Fruit fly (Drosophila melanogaster) whole organism, embryonic: ENCODE results near the gene Tbcd.
A peak's percentile ranks its signal among the peaks of the same experiment; 100 is the strongest.

Experiments used
- C15 ChIP-seq: fragments of 200-800 bp; sonication (Bioruptor generic); IDR thresholded peaks from 3 replicates; pipeline ENCODE4 v1.3.6; 2022; ENCODE audit warnings: missing biosample characterization, missing genetic modification characterization
- CG10565 ChIP-seq: fragments of 200-800 bp; sonication (Bioruptor generic); optimal IDR thresholded peaks from 3 replicates; lab custom pipeline; 2016; ENCODE audit warnings: missing biosample characterization, mild to moderate bottlenecking, missing genetic modification characterization
- CG11560 ChIP-seq: fragments of 200-800 bp; sonication (Bioruptor generic); IDR thresholded peaks from 3 replicates; pipeline ENCODE4 v1.3.6; 2022; ENCODE audit warnings: missing biosample characterization, missing genetic modification characterization
- CG12155 ChIP-seq: fragments of 200-800 bp; sonication (Bioruptor generic); optimal IDR thresholded peaks from 3 replicates; lab custom pipeline; 2016; ENCODE audit warnings: missing biosample characterization, missing genetic modification characterization
- CG1233 ChIP-seq: fragments of 200-800 bp; sonication (Bioruptor generic); optimal IDR thresholded peaks from 4 replicates; lab custom pipeline; 2018; ENCODE audit warnings: missing biosample characterization, mild to moderate bottlenecking, missing genetic modification characterization
- CG13894 ChIP-seq: fragments of 200-800 bp; sonication (Bioruptor generic); optimal IDR thresholded peaks from 3 replicates; lab custom pipeline; 2018; ENCODE audit warnings: missing biosample characterization, mild to moderate bottlenecking, missing genetic modification characterization, moderate library complexity
- CG15073 ChIP-seq: fragments of 200-800 bp; sonication (Bioruptor generic); optimal IDR thresholded peaks from 2 replicates; lab custom pipeline; 2016; ENCODE audit warnings: missing biosample characterization, missing genetic modification characterization
- CG15479 ChIP-seq: fragments of 200-800 bp; sonication (Bioruptor generic); optimal IDR thresholded peaks from 3 replicates; lab custom pipeline; 2019; ENCODE audit warnings: missing biosample characterization, mild to moderate bottlenecking, missing genetic modification characterization, moderate library complexity
- CG16813 ChIP-seq: fragments of 200-800 bp; sonication (Bioruptor generic); IDR thresholded peaks from 3 replicates; pipeline ENCODE4 v1.3.6; 2022; ENCODE audit warnings: missing biosample characterization, missing genetic modification characterization; ENCODE audit not compliant: partially characterized antibody
- CG17612 ChIP-seq: fragments of 200-800 bp; sonication (Bioruptor generic); IDR thresholded peaks from 2 replicates; pipeline ENCODE4 v1.3.6; 2022; ENCODE audit warnings: missing biosample characterization, missing genetic modification characterization
- CG2712 ChIP-seq: fragments of 200-800 bp; optimal IDR thresholded peaks from 3 replicates; lab custom pipeline; 2019; ENCODE audit warnings: missing biosample characterization, mild to moderate bottlenecking, missing genetic modification characterization, moderate library complexity
- CG31441 ChIP-seq: fragments of 200-800 bp; sonication (Bioruptor generic); IDR thresholded peaks from 2 replicates; pipeline ENCODE4 v1.3.6; 2022; ENCODE audit warnings: missing biosample characterization, missing genetic modification characterization
- CG3163 ChIP-seq: fragments of 200-800 bp; sonication (Bioruptor generic); optimal IDR thresholded peaks from 3 replicates; lab custom pipeline; 2016; ENCODE audit warnings: missing biosample characterization, missing genetic modification characterization
- CG32767 ChIP-seq: fragments of 200-800 bp; sonication (Bioruptor generic); IDR thresholded peaks from 2 replicates; pipeline ENCODE4 v1.3.6; 2022; ENCODE audit warnings: missing biosample characterization, missing genetic modification characterization
- CG32772 ChIP-seq: fragments of 200-800 bp; sonication (Bioruptor generic); IDR thresholded peaks from 2 replicates; pipeline ENCODE4 v1.3.6; 2022; ENCODE audit warnings: missing biosample characterization, missing genetic modification characterization
- CG34376 ChIP-seq: fragments of 200-800 bp; sonication (Bioruptor generic); optimal IDR thresholded peaks from 2 replicates; lab custom pipeline; 2018; ENCODE audit warnings: missing biosample characterization, mild to moderate bottlenecking, missing genetic modification characterization
- CG3847 ChIP-seq: fragments of 200-800 bp; sonication (Bioruptor generic); IDR thresholded peaks from 2 replicates; pipeline ENCODE4 v1.3.6; 2022; ENCODE audit warnings: missing biosample characterization, missing genetic modification characterization
- CG42726 ChIP-seq: fragments of 200-800 bp; sonication (Bioruptor generic); IDR thresholded peaks from 2 replicates; pipeline ENCODE4 v1.3.6; 2022; ENCODE audit warnings: missing biosample characterization, missing genetic modification characterization; ENCODE audit not compliant: partially characterized antibody
- CG6175 ChIP-seq: fragments of 200-800 bp; sonication (Bioruptor generic); IDR thresholded peaks from 3 replicates; pipeline ENCODE4 v1.3.6; 2022; ENCODE audit warnings: missing biosample characterization, missing genetic modification characterization
- CG6791 ChIP-seq: fragments of 200-800 bp; sonication (Bioruptor generic); IDR thresholded peaks from 3 replicates; pipeline ENCODE4 v1.3.6; 2022; ENCODE audit warnings: missing biosample characterization, missing genetic modification characterization; ENCODE audit not compliant: partially characterized antibody
- CG6854 ChIP-seq: fragments of 200-800 bp; sonication (Bioruptor generic); optimal IDR thresholded peaks from 3 replicates; lab custom pipeline; 2017; ENCODE audit warnings: missing biosample characterization, mild to moderate bottlenecking, missing genetic modification characterization
- CG9609 ChIP-seq: fragments of 200-800 bp; sonication (Bioruptor generic); optimal IDR thresholded peaks from 3 replicates; lab custom pipeline; 2016; ENCODE audit warnings: missing biosample characterization, missing genetic modification characterization
- CG9817 ChIP-seq: fragments of 200-800 bp; sonication (Bioruptor generic); optimal IDR thresholded peaks from 2 replicates; lab custom pipeline; 2018; ENCODE audit warnings: missing biosample characterization, mild to moderate bottlenecking, missing genetic modification characterization, moderate library complexity
- CoRest ChIP-seq: fragments of 200-800 bp; sonication (Bioruptor generic); optimal IDR thresholded peaks from 3 replicates; lab custom pipeline; 2018; ENCODE audit warnings: missing biosample characterization, mild to moderate bottlenecking, missing genetic modification characterization, moderate library complexity
- Dip2 ChIP-seq: fragments of 200-800 bp; sonication (Bioruptor generic); IDR thresholded peaks from 2 replicates; pipeline ENCODE4 v1.3.6; 2022; ENCODE audit warnings: missing biosample characterization, missing genetic modification characterization
- Dref ChIP-seq: fragments of 200-800 bp; sonication (Bioruptor generic); IDR thresholded peaks from 2 replicates; pipeline ENCODE4 v1.3.6; 2022; ENCODE audit warnings: missing biosample characterization, missing genetic modification characterization
- Fer2 ChIP-seq: fragments of 200-800 bp; sonication (Bioruptor generic); optimal IDR thresholded peaks from 2 replicates; lab custom pipeline; 2018; ENCODE audit warnings: missing biosample characterization, mild to moderate bottlenecking, missing genetic modification characterization, moderate library complexity
- Gsc ChIP-seq: fragments of 200-800 bp; sonication (Bioruptor generic); IDR thresholded peaks from 2 replicates; pipeline ENCODE4 v1.3.6; 2022; ENCODE audit warnings: missing biosample characterization, missing genetic modification characterization
- H2.0 ChIP-seq: fragments of 200-800 bp; sonication (Bioruptor generic); IDR thresholded peaks from 2 replicates; pipeline ENCODE4 v1.3.6; 2022; ENCODE audit warnings: missing biosample characterization, missing genetic modification characterization
- Hr39 ChIP-seq: fragments of >200 bp; optimal IDR thresholded peaks from 2 replicates; lab custom pipeline; 2017
- Mes4 ChIP-seq: fragments of 200-800 bp; sonication (Bioruptor generic); optimal IDR thresholded peaks from 2 replicates; lab custom pipeline; 2016; ENCODE audit warnings: missing biosample characterization, missing genetic modification characterization
- Nf-YB ChIP-seq: fragments of 200-800 bp; sonication (Bioruptor generic); optimal IDR thresholded peaks from 3 replicates; lab custom pipeline; 2019; ENCODE audit warnings: missing biosample characterization, mild to moderate bottlenecking, missing genetic modification characterization, moderate library complexity
- Optix ChIP-seq: fragments of 200-800 bp; sonication (Bioruptor generic); IDR thresholded peaks from 3 replicates; pipeline ENCODE4 v1.3.6; 2022; ENCODE audit warnings: missing biosample characterization, missing genetic modification characterization
- Scr ChIP-seq: fragments of 200-800 bp; sonication (Bioruptor generic); IDR thresholded peaks from 2 replicates; pipeline ENCODE4 v1.3.6; 2022; ENCODE audit warnings: missing biosample characterization, missing genetic modification characterization; ENCODE audit not compliant: partially characterized antibody
- bowl ChIP-seq: fragments of 200-800 bp; sonication (Bioruptor generic); IDR thresholded peaks from 2 replicates; pipeline ENCODE4 v1.3.6; 2022; ENCODE audit warnings: missing biosample characterization, missing genetic modification characterization
- dan ChIP-seq: fragments of 200-800 bp; sonication (Bioruptor generic); IDR thresholded peaks from 2 replicates; pipeline ENCODE4 v1.3.6; 2022; ENCODE audit warnings: missing biosample characterization, missing genetic modification characterization
- dpn ChIP-seq, 2 experiments: fragments of 200-800 bp; sonication (Bioruptor generic); optimal IDR thresholded peaks; 3 replicates each; lab custom pipeline; 2016; ENCODE audit warnings: missing biosample characterization in 2 of 2, missing genetic modification characterization in 2 of 2
- dysf ChIP-seq: fragments of 200-800 bp; sonication (Bioruptor generic); IDR thresholded peaks from 3 replicates; pipeline ENCODE4 v1.3.6; 2022; ENCODE audit warnings: missing biosample characterization, missing genetic modification characterization
- en ChIP-seq: fragments of 200-800 bp; sonication (Bioruptor generic); optimal IDR thresholded peaks from 2 replicates; lab custom pipeline; 2016; ENCODE audit warnings: missing biosample characterization, missing genetic modification characterization
- gro ChIP-seq: fragments of 200-800 bp; sonication (Bioruptor generic); optimal IDR thresholded peaks from 2 replicates; lab custom pipeline; 2016; ENCODE audit warnings: missing biosample characterization, missing genetic modification characterization
- ham ChIP-seq: fragments of 200-800 bp; sonication (Bioruptor generic); IDR thresholded peaks from 2 replicates; pipeline ENCODE4 v1.3.6; 2022; ENCODE audit warnings: missing biosample characterization, missing genetic modification characterization
- jumu ChIP-seq: fragments of 200-800 bp; sonication (Bioruptor generic); optimal IDR thresholded peaks from 3 replicates; lab custom pipeline; 2016; ENCODE audit warnings: missing biosample characterization, missing genetic modification characterization
- nerfin-2 ChIP-seq: fragments of 200-800 bp; sonication (Bioruptor generic); IDR thresholded peaks from 2 replicates; pipeline ENCODE4 v1.3.6; 2022; ENCODE audit warnings: missing biosample characterization, missing genetic modification characterization; ENCODE audit not compliant: partially characterized antibody
- nmo ChIP-seq: fragments of 200-800 bp; sonication (Bioruptor generic); optimal IDR thresholded peaks from 2 replicates; lab custom pipeline; 2018; ENCODE audit warnings: missing biosample characterization, mild to moderate bottlenecking, missing genetic modification characterization, moderate library complexity
- otp ChIP-seq: fragments of 200-800 bp; sonication (Bioruptor generic); IDR thresholded peaks from 3 replicates; pipeline ENCODE4, ENCODE4 v1.3.6; 2022; ENCODE audit warnings: missing biosample characterization, missing genetic modification characterization
- pnt ChIP-seq: fragments of 200-800 bp; sonication (Bioruptor generic); optimal IDR thresholded peaks from 3 replicates; lab custom pipeline; 2016; ENCODE audit warnings: missing biosample characterization, missing genetic modification characterization
- pum ChIP-seq: fragments of 200-800 bp; sonication (Bioruptor generic); optimal IDR thresholded peaks from 2 replicates; lab custom pipeline; 2016; ENCODE audit warnings: missing biosample characterization, missing genetic modification characterization
- ro ChIP-seq: fragments of 200-800 bp; sonication (Bioruptor generic); IDR thresholded peaks from 2 replicates; pipeline ENCODE4 v1.3.6; 2022; ENCODE audit warnings: missing biosample characterization, missing genetic modification characterization
- seq ChIP-seq: fragments of 200-800 bp; sonication (Bioruptor generic); IDR thresholded peaks from 2 replicates; pipeline ENCODE4 v1.3.6; 2022; ENCODE audit warnings: missing biosample characterization, missing genetic modification characterization
- sisA ChIP-seq: fragments of 200-800 bp; sonication (Bioruptor generic); IDR thresholded peaks from 2 replicates; pipeline ENCODE4 v1.3.6; 2022; ENCODE audit warnings: missing biosample characterization, missing genetic modification characterization
- sug ChIP-seq: fragments of 200-800 bp; optimal IDR thresholded peaks from 2 replicates; lab custom pipeline; 2019; ENCODE audit warnings: missing biosample characterization, mild to moderate bottlenecking, missing genetic modification characterization, moderate library complexity
- usp ChIP-seq: fragments of >200 bp; optimal IDR thresholded peaks from 2 replicates; lab custom pipeline; 2017; ENCODE audit warnings: missing biosample characterization, missing genetic modification characterization

Tbcd gene

dm6 chr2L:2147208-2147607 lies at the start of gene Tbcd, which contains the start of gene CG11723:
Gene Tbcd, plus strand, starts transcription at chr2L:2147518.
Gene CG11723, minus strand, starts transcription at chr2L:2147275.
- TF ChIP-seq CG12155 (GFP tag; lab: Kevin White, UChicago) (peak; percentile 86), CG32767 (GFP tag; lab: Robert Waterston, UW) (peak; percentile 89), sisA (peak; percentile 90), CG3847 (GFP tag; lab: Robert Waterston, UW) (peak; percentile 93), Optix (peak; percentile 91), CG9609 (GFP tag; lab: Kevin White, UChicago) (peak; percentile 89), CG6791 (peak; percentile 42; the same call in 1 of the 3 replicates), Fer2 (tag; lab: Kevin White, UChicago) (peak; percentile 75), nmo (GFP tag; lab: Kevin White, UChicago) (peak; percentile 92), CG11560 (tag; lab: Robert Waterston, UW) (peak; percentile 56; the same call in 1 of the 3 replicates), CG10565 (GFP tag; lab: Kevin White, UChicago) (no peak), Mes4 (GFP tag; lab: Kevin White, UChicago) (peak; percentile 79), CG42726 (no peak), ro (GFP tag; lab: Robert Waterston, UW) (peak; percentile 83), CG3163 (GFP tag; lab: Kevin White, UChicago) (peak; percentile 75), Scr (GFP tag; lab: Robert Waterston, UW) (peak; percentile 33; the same call in 1 of the 2 replicates), pnt (GFP tag; lab: Kevin White, UChicago) (peak; percentile 82), jumu (GFP tag; lab: Kevin White, UChicago) (peak; percentile 84), CG15479 (GFP tag; lab: Kevin White, UChicago) (no peak), dpn (GFP tag; optimal IDR thresholded peaks at IDR 0.05; lab: Kevin White, UChicago) (peak; percentile 88), CoRest (tag; lab: Kevin White, UChicago) (peak; percentile 92), seq (GFP tag; lab: Robert Waterston, UW) (peak; percentile 85), Dref (GFP tag; lab: Robert Waterston, UW) (0 out of 2 replicates have a peak, but pooled peaks have one; percentile 22), CG34376 (peak; percentile 62), sug (no peak), CG6175 (GFP tag; lab: Robert Waterston, UW) (peak; percentile 76; the same call in 2 of the 3 replicates), nerfin-2 (GFP tag; lab: Robert Waterston, UW) (0 out of 2 replicates have a peak, but pooled peaks have one; percentile 13), usp (GFP tag; lab: Kevin White, UChicago) (no peak), en (peak; percentile 25), ham (GFP tag; lab: Robert Waterston, UW) (peak; percentile 63; the same call in 1 of the 2 replicates), pum (peak; percentile 88), bowl (GFP tag; lab: Robert Waterston, UW) (peak; percentile 76), CG17612 (GFP tag; lab: Robert Waterston, UW) (peak; percentile 77), CG31441 (GFP tag; lab: Robert Waterston, UW) (no peak), dysf (GFP tag; lab: Robert Waterston, UW) (peak; percentile 94), Nf-YB (GFP tag; lab: Kevin White, UChicago) (peak; percentile 67), CG2712 (tag; lab: Kevin White, UChicago) (peak; percentile 91), CG1233 (peak; percentile 84), dan (peak; percentile 70), CG16813 (GFP tag; lab: Robert Waterston, UW) (peak; percentile 17; the same call in 1 of the 3 replicates), Dip2 (GFP tag; lab: Robert Waterston, UW) (peak; percentile 42; the same call in 1 of the 2 replicates), CG9817 (tag; lab: Kevin White, UChicago) (peak; percentile 87), C15 (GFP tag; lab: Robert Waterston, UW) (peak; percentile 86), CG15073 (no peak), CG32772 (GFP tag; lab: Robert Waterston, UW) (peak; percentile 91), H2.0 (GFP tag; lab: Robert Waterston, UW) (peak; percentile 94), CG13894 (no peak), gro (GFP tag; lab: Kevin White, UChicago) (peak; percentile 79), Gsc (GFP tag; lab: Robert Waterston, UW) (peak; percentile 67), Hr39 (lab: Kevin White, UChicago) (no peak), otp (GFP tag; lab: Robert Waterston, UW) (peak; percentile 89), CG6854 (GFP tag; lab: Kevin White, UChicago) (peak; percentile 68)
